Worm (Caenorhabditis elegans) whole organism, young adult: Measurements from ENCODE around the gene T16G1.5.

Experiments used
- F55B11.4 ChIP-seq: sonication (generic microtip); optimal IDR thresholded peaks from 2 replicates; lab custom pipeline; 2016; ENCODE audit warnings: missing compliant biosample characterization, missing genetic modification characterization, borderline replicate concordance; ENCODE audit not compliant: insufficient read depth
- ama-1 ChIP-seq, 3 experiments: fragments of 150-350 bp in 1 of 3; sonication (generic microtip) in 2 of 3; optimal IDR thresholded peaks; 2 replicates each; lab custom pipeline; 2014 to 2018; ENCODE audit warnings: missing biosample characterization in 2 of 3, missing genetic modification characterization in 2 of 3, missing genetic modification reagents in 2 of 3
- bed-2 ChIP-seq: fragments of 200-800 bp; sonication (Bioruptor generic); IDR thresholded peaks from 2 replicates; pipeline ENCODE4 v1.3.6; 2022; ENCODE audit warnings: missing genetic modification reagents, missing genetic modification characterization, missing compliant biosample characterization
- egl-44 ChIP-seq: fragments of 200-800 bp; sonication (Bioruptor generic); IDR thresholded peaks from 2 replicates; pipeline ENCODE4 v1.3.6; 2022; ENCODE audit warnings: missing genetic modification reagents, missing genetic modification characterization, missing compliant biosample characterization
- hmg-1.2 ChIP-seq: fragments of 200-800 bp; sonication (Bioruptor generic); IDR thresholded peaks from 2 replicates; pipeline ENCODE4 v1.3.6; 2022; ENCODE audit warnings: missing genetic modification reagents, missing genetic modification characterization, missing compliant biosample characterization
- lin-26 ChIP-seq: fragments of 200-800 bp; sonication (Bioruptor generic); IDR thresholded peaks from 2 replicates; pipeline ENCODE4 v1.3.6; 2022; ENCODE audit warnings: missing genetic modification reagents, missing genetic modification characterization, missing compliant biosample characterization
- lin-35 ChIP-seq, 3 experiments: fragments of 150-350 bp in 2 of 3; sonication (generic microtip) in 1 of 3; optimal IDR thresholded peaks; 2 replicates each; lab custom pipeline; 2014 to 2018; ENCODE audit warnings: missing biosample characterization in 3 of 3, missing genetic modification characterization in 3 of 3, missing genetic modification reagents in 3 of 3
- mxl-1 ChIP-seq: sonication (generic microtip); optimal IDR thresholded peaks from 2 replicates; lab custom pipeline; 2016; ENCODE audit warnings: missing genetic modification characterization, missing compliant biosample characterization
- nfya-1 ChIP-seq: sonication (generic microtip); optimal IDR thresholded peaks from 2 replicates; lab custom pipeline; 2017; ENCODE audit warnings: antibody characterized with exemption, missing compliant biosample characterization, missing genetic modification characterization, borderline replicate concordance; ENCODE audit not compliant: insufficient read depth
- snpc-3.4 ChIP-seq: sonication (generic microtip); optimal IDR thresholded peaks from 2 replicates; lab custom pipeline; 2017; ENCODE audit warnings: missing genetic modification characterization, mild to moderate bottlenecking, missing compliant biosample characterization, antibody characterized with exemption, moderate library complexity, missing genotype, missing genetic modification reagents
- snpc-4 ChIP-seq, 5 experiments: fragments of 150-350 bp in 1 of 5; sonication (generic microtip) in 4 of 5; optimal IDR thresholded peaks; 2 replicates each; lab custom pipeline; 2014 to 2018; ENCODE audit warnings: missing genetic modification characterization in 5 of 5, missing biosample characterization in 3 of 5, antibody characterized with exemption in 2 of 5, mild to moderate bottlenecking in 2 of 5, missing compliant biosample characterization in 2 of 5, missing genotype in 2 of 5, moderate library complexity in 2 of 5, missing genetic modification reagents in 1 of 5
- ztf-28 ChIP-seq: fragments of 200-800 bp; sonication (Bioruptor generic); IDR thresholded peaks from 2 replicates; pipeline ENCODE4 v1.3.6; 2022; ENCODE audit warnings: missing genetic modification reagents, missing genetic modification characterization, missing compliant biosample characterization

- TF ChIP-seq egl-44 (GFP tag; lab: Robert Waterston, UW) (no peak), nfya-1 (no peak), snpc-4 (GFP tag; optimal IDR thresholded peaks at IDR 0.05; lab: Kevin White, UChicago) (no peak), snpc-4 (tag; optimal IDR thresholded peaks at IDR 0.05; lab: Kevin White, UChicago) (no peak), ama-1 (optimal IDR thresholded peaks at IDR 0.05; lab: Kevin White, UChicago) (no peak), ama-1 (GFP tag; optimal IDR thresholded peaks at IDR 0.05; lab: Kevin White, UChicago) (no peak), snpc-3.4 (tag; lab: Kevin White, UChicago) (no peak), bed-2 (GFP tag; lab: Robert Waterston, UW) (no peak), hmg-1.2 (no peak), lin-26 (no peak), F55B11.4 (tag; lab: Kevin White, UChicago) (no peak), lin-35 (GFP tag; optimal IDR thresholded peaks at IDR 0.05; lab: Kevin White, UChicago) (no peak), ztf-28 (GFP tag; lab: Robert Waterston, UW) (no peak), mxl-1 (tag; lab: Kevin White, UChicago) (no peak)
Observed at ce11 chrV:12963192-12963591, 23.8 kb upstream of the T16G1.5 start, which contains the start of gene hrg-9.
